Fruit fly (Drosophila melanogaster): ENCODE results near the gene CG34148.

- no peak for TF ChIP-seq fkh (GFP tag; optimal IDR thresholded peaks at IDR 0.05)
- no peak for TF ChIP-seq cyc (GFP tag; optimal IDR thresholded peaks at IDR 0.05)
- TF ChIP-seq fd85E (GFP tag; optimal IDR thresholded peaks at IDR 0.05), result no peak
- TF ChIP-seq CG3032 (tag; optimal IDR thresholded peaks at IDR 0.05), result no peak
- no peak for TF ChIP-seq Smox (GFP tag; optimal IDR thresholded peaks at IDR 0.05)
- TF ChIP-seq CG11902 (GFP tag; optimal IDR thresholded peaks at IDR 0.05), result no peak
- TF ChIP-seq CG6854 (GFP tag; optimal IDR thresholded peaks at IDR 0.05), result no peak
These were observed 35.0 kb upstream of the CG34148 start, which contains the start of gene Qsox2 for dm6 chr3R:21913447-21913846.
